Worm (Caenorhabditis elegans): ENCODE results near the gene F28B12.6.

DNA sequence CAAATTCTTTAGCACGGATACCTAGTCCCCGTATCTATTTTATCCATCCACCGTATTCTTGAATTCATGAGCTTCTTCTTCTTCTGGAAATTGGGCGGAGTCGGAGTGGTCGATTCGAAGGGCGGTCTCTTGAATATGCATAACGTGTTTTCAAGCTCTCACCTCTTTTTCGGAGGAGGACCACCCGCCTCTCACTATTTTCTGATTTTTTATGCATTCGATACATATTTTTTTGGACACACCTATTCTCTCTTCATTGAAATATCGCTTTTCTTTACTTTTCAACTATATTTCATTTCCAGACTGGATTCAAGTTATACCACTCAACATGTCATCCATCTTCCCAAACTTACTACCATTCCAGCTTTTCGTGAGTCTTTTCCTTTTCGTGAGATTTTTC is 12.2 kb upstream of the F28B12.6 start, which contains the start of gene egl-44:
- no peak for TF ChIP-seq nhr-77 (tag; optimal IDR thresholded peaks at IDR 0.05)
- no peak for TF ChIP-seq skn-1 (tag; optimal IDR thresholded peaks at IDR 0.05)
- TF ChIP-seq zag-1 (tag; optimal IDR thresholded peaks at IDR 0.05): no peak
- TF ChIP-seq spr-1 (tag; optimal IDR thresholded peaks at IDR 0.05): no peak
- TF ChIP-seq ztf-7 (tag; optimal IDR thresholded peaks at IDR 0.05): no peak
- no peak for TF ChIP-seq egl-43 (GFP tag; IDR thresholded peaks at IDR 0.05)
- TF ChIP-seq lsy-2 (tag; optimal IDR thresholded peaks at IDR 0.05): no peak
- TF ChIP-seq egl-27 (tag; optimal IDR thresholded peaks at IDR 0.05): no peak
